Fruit fly (Drosophila melanogaster): ENCODE results near the gene CG3308.

Gene CG3308

dm6 chr3R:21269923-21270322 lies 3.7 kb downstream of the CG3308 start, which contains the start of the genes AP-2sigma and Idi (continued):
- peak; percentile 44 for TF ChIP-seq Sin3A (optimal IDR thresholded peaks at IDR 0.05)
- no peak for TF ChIP-seq Hand (GFP tag; optimal IDR thresholded peaks at IDR 0.05)
- TF ChIP-seq CG11696 (GFP tag; IDR thresholded peaks at IDR 0.05): no peak
- TF ChIP-seq gce (GFP tag; IDR thresholded peaks at IDR 0.05): no peak
- peak; percentile 93 for TF ChIP-seq CG10267 (tag; optimal IDR thresholded peaks at IDR 0.05)

dm6 chr3R:21268873-21269272 lies 4.7 kb downstream of the CG3308 start, which contains the start of gene Rab1:
Rab1 (minus strand) TSS chr3R:21269060.
- TF ChIP-seq Mrtf (GFP tag; IDR thresholded peaks at IDR 0.05) (no peak), CG2129 (GFP tag; IDR thresholded peaks at IDR 0.05; ENCODE audit: partially characterized antibody) (no peak), CG3847 (GFP tag; IDR thresholded peaks at IDR 0.05) (peak; percentile 65), esg (GFP tag; conservative IDR thresholded peaks at IDR 0.05) (no peak), al (GFP tag; IDR thresholded peaks at IDR 0.05) (0 out of 2 replicates have a peak, but pooled peaks have one; percentile 11), CG3838 (GFP tag; optimal IDR thresholded peaks at IDR 0.05) (no peak), Trl (optimal IDR thresholded peaks at IDR 0.05) (no peak), Trl (GFP tag; optimal IDR thresholded peaks at IDR 0.05) (peak; percentile 16), B-H2 (GFP tag; optimal IDR thresholded peaks at IDR 0.05) (peak; percentile 78), Ets97D (GFP tag; optimal IDR thresholded peaks at IDR 0.05) (peak; percentile 63), CG13624 (GFP tag; optimal IDR thresholded peaks at IDR 0.05) (peak; percentile 55), CG17829 (tag; optimal IDR thresholded peaks at IDR 0.05) (peak; percentile 29), GATAe (GFP tag; conservative IDR thresholded peaks at IDR 0.05) (no peak), Dip3 (GFP tag; optimal IDR thresholded peaks at IDR 0.05) (peak; percentile 1), CG12744 (GFP tag; optimal IDR thresholded peaks at IDR 0.05) (no peak), CG3726 (GFP tag; IDR thresholded peaks at IDR 0.05) (no peak), Ptx1 (GFP tag; IDR thresholded peaks at IDR 0.05) (0 out of 2 replicates have a peak, but pooled peaks have one; percentile 26), unc-4 (GFP tag; IDR thresholded peaks at IDR 0.05; ENCODE audit: partially characterized antibody) (no peak), CG6683 (GFP tag; optimal IDR thresholded peaks at IDR 0.05) (no peak), Hey (tag; optimal IDR thresholded peaks at IDR 0.05) (no peak), CG34422 (GFP tag; IDR thresholded peaks at IDR 0.05) (peak; percentile 62; the same call in 2 of the 3 replicates), Atf3 (GFP tag; optimal IDR thresholded peaks at IDR 0.05) (no peak), Neu2 (GFP tag; optimal IDR thresholded peaks at IDR 0.05; ENCODE audit: borderline replicate concordance) (no peak), CG16779 (GFP tag; IDR thresholded peaks at IDR 0.05) (no peak), fru (optimal IDR thresholded peaks at IDR 0.05) (no peak), unpg (GFP tag; optimal IDR thresholded peaks at IDR 0.05) (peak; percentile 24), Abd-B (GFP tag; optimal IDR thresholded peaks at IDR 0.05) (no peak), vnd (GFP tag; IDR thresholded peaks at IDR 0.05; ENCODE audit: partially characterized antibody) (no peak), prd (optimal IDR thresholded peaks at IDR 0.05) (no peak), prd (GFP tag; IDR thresholded peaks at IDR 0.05) (peak; percentile 34; the same call in 1 of the 3 replicates), pita (GFP tag; optimal IDR thresholded peaks at IDR 0.05) (no peak), CG6791 (GFP tag; IDR thresholded peaks at IDR 0.05; ENCODE audit: partially characterized antibody) (no peak), PHDP (tag; optimal IDR thresholded peaks at IDR 0.05) (no peak), CG17385 (GFP tag; optimal IDR thresholded peaks at IDR 0.05) (peak; percentile 19), dan (GFP tag; IDR thresholded peaks at IDR 0.05) (no peak), CG10274 (GFP tag; optimal IDR thresholded peaks at IDR 0.05) (no peak), cato (GFP tag; optimal IDR thresholded peaks at IDR 0.05; ENCODE audit: borderline replicate concordance) (no peak), CG8478 (optimal IDR thresholded peaks at IDR 0.05) (no peak), Bdp1 (GFP tag; optimal IDR thresholded peaks at IDR 0.05) (peak; percentile 36), Med (GFP tag) (peak; percentile 92), inv (GFP tag; IDR thresholded peaks at IDR 0.05; ENCODE audit: partially characterized antibody) (no peak), Gug (GFP tag; IDR thresholded peaks at IDR 0.05) (no peak), CG14014 (GFP tag; IDR thresholded peaks at IDR 0.05) (no peak), NK7.1 (GFP tag; optimal IDR thresholded peaks at IDR 0.05) (no peak), ken (GFP tag; IDR thresholded peaks at IDR 0.05) (no peak), CG11696 (GFP tag; IDR thresholded peaks at IDR 0.05) (no peak), bsh (GFP tag; optimal IDR thresholded peaks at IDR 0.05) (peak in 1 of 2 experiments; percentile 2)
